Worm (Caenorhabditis elegans): ENCODE data around the gene T24A6.1.

T24A6.1 gene

ce11 chrV:3581034-3581433, 22.2 kb downstream of the T24A6.1 start (continued):
- no peak for TF ChIP-seq sdz-12 (GFP tag; optimal IDR thresholded peaks at IDR 0.05)
- TF ChIP-seq nhr-11 (tag; optimal IDR thresholded peaks at IDR 0.05) = no peak
- no peak for TF ChIP-seq unc-130 (GFP tag; optimal IDR thresholded peaks at IDR 0.05)
- no peak for TF ChIP-seq tra-1 (GFP tag; IDR thresholded peaks at IDR 0.05)
- TF ChIP-seq ceh-28 (tag; optimal IDR thresholded peaks at IDR 0.05) = no peak
- peak in 1 of 2 experiments; percentile 4 for TF ChIP-seq mdl-1 (tag; optimal IDR thresholded peaks at IDR 0.05)
- no peak for TF ChIP-seq cey-2 (tag; optimal IDR thresholded peaks at IDR 0.05; ENCODE audit: borderline replicate concordance, insufficient read depth)
- no peak for TF ChIP-seq dmd-9 (GFP tag; IDR thresholded peaks at IDR 0.05)
- no peak for TF ChIP-seq saeg-2 (GFP tag; IDR thresholded peaks at IDR 0.05)
- no peak for TF ChIP-seq daf-19 (GFP tag; conservative IDR thresholded peaks at IDR 0.05)
- no peak for TF ChIP-seq lin-13 (GFP tag; optimal IDR thresholded peaks at IDR 0.05)
- no peak for TF ChIP-seq mes-2 (tag; optimal IDR thresholded peaks at IDR 0.05; ENCODE audit: poor library complexity, severe bottlenecking)
- no peak for TF ChIP-seq F26F4.8 (GFP tag; conservative IDR thresholded peaks at IDR 0.05)
- no peak for TF ChIP-seq skn-1 (tag; optimal IDR thresholded peaks at IDR 0.05)
- no peak for TF ChIP-seq nhr-237 (tag; optimal IDR thresholded peaks at IDR 0.05)
- TF ChIP-seq lir-3 (tag; optimal IDR thresholded peaks at IDR 0.05) = no peak
- no peak for TF ChIP-seq zfp-2 (tag; optimal IDR thresholded peaks at IDR 0.05)
- peak; percentile 20 for TF ChIP-seq nhr-28 (tag; optimal IDR thresholded peaks at IDR 0.05)
- TF ChIP-seq lin-15B (tag; optimal IDR thresholded peaks at IDR 0.05) = no peak
- no peak for TF ChIP-seq lim-7 (GFP tag; IDR thresholded peaks at IDR 0.05)
- peak; percentile 9 for TF ChIP-seq hlh-11 (tag; optimal IDR thresholded peaks at IDR 0.05)
- TF ChIP-seq Y48G9A.11 (GFP tag; IDR thresholded peaks at IDR 0.05) = no peak
- no peak for TF ChIP-seq zip-11 (GFP tag; IDR thresholded peaks at IDR 0.05)
- no peak for TF ChIP-seq ztf-11 (tag; optimal IDR thresholded peaks at IDR 0.05)
- TF ChIP-seq nhr-6 (tag; optimal IDR thresholded peaks at IDR 0.05) = no peak
- TF ChIP-seq jun-1 (tag; optimal IDR thresholded peaks at IDR 0.05) = no peak
- no peak for TF ChIP-seq F37D6.2 (tag; optimal IDR thresholded peaks at IDR 0.05)
- TF ChIP-seq mxl-3 (GFP tag; optimal IDR thresholded peaks at IDR 0.05) = no peak

- TF ChIP-seq ceh-82 (tag; optimal IDR thresholded peaks at IDR 0.05) (no peak), hlh-11 (tag; optimal IDR thresholded peaks at IDR 0.05) (no peak), spr-1 (tag; optimal IDR thresholded peaks at IDR 0.05) (no peak), unc-62 (GFP tag; optimal IDR thresholded peaks at IDR 0.05 in 1 of 2) (peak in 1 of 2 experiments; percentile 75), unc-62 (tag; optimal IDR thresholded peaks at IDR 0.05) (no peak), madf-5 (GFP tag; IDR thresholded peaks at IDR 0.05) (no peak), D1046.2 (GFP tag; IDR thresholded peaks at IDR 0.05) (no peak), set-16 (GFP tag; IDR thresholded peaks at IDR 0.05) (peak; percentile 80), egl-43 (GFP tag; IDR thresholded peaks at IDR 0.05) (no peak), nhr-41 (GFP tag; IDR thresholded peaks at IDR 0.05) (no peak)
Observed at ce11 chrV:3581643-3582042, 22.8 kb downstream of the T24A6.1 start.

- TF ChIP-seq lin-1 (GFP tag; IDR thresholded peaks at IDR 0.05) (0 out of 2 replicates have a peak, but pooled peaks have one; percentile 21), aly-2 (tag; optimal IDR thresholded peaks at IDR 0.05) (no peak), ctbp-1 (GFP tag; IDR thresholded peaks at IDR 0.05) (no peak), snpc-1.2 (GFP tag; IDR thresholded peaks at IDR 0.05) (peak; percentile 72), F26F4.8 (GFP tag; conservative IDR thresholded peaks at IDR 0.05) (peak; percentile 76), fkh-10 (GFP tag; optimal IDR thresholded peaks at IDR 0.05) (no peak), F49E8.2 (tag; optimal IDR thresholded peaks at IDR 0.05; ENCODE audit: borderline replicate concordance) (peak; percentile 62), hif-1 (tag; optimal IDR thresholded peaks at IDR 0.05) (no peak), Y105C5A.15 (GFP tag; IDR thresholded peaks at IDR 0.05) (peak; percentile 75; the same call in 1 of the 2 replicates), nhr-6 (tag; optimal IDR thresholded peaks at IDR 0.05) (no peak), madf-9 (GFP tag; conservative IDR thresholded peaks at IDR 0.05) (0 out of 2 replicates have a peak, but pooled peaks have one; percentile 4), tra-1 (GFP tag; IDR thresholded peaks at IDR 0.05) (peak; percentile 47; the same call in 1 of the 2 replicates), unc-39 (tag; optimal IDR thresholded peaks at IDR 0.05) (no peak), hlh-11 (tag; optimal IDR thresholded peaks at IDR 0.05) (no peak), fos-1 (tag; optimal IDR thresholded peaks at IDR 0.05) (no peak), T26A8.4 (GFP tag; IDR thresholded peaks at IDR 0.05) (peak; percentile 49), nhr-102 (tag; optimal IDR thresholded peaks at IDR 0.05) (peak; percentile 1), ceh-44 (GFP tag; IDR thresholded peaks at IDR 0.05) (peak; percentile 39; the same call in 1 of the 2 replicates), mes-2 (tag; optimal IDR thresholded peaks at IDR 0.05; ENCODE audit: poor library complexity, severe bottlenecking) (peak; percentile 21)
Observed at ce11 chrV:3582086-3582485, 23.2 kb downstream of the T24A6.1 start.
